Worm (Caenorhabditis elegans): ENCODE data around the gene tex-2.

DNA sequence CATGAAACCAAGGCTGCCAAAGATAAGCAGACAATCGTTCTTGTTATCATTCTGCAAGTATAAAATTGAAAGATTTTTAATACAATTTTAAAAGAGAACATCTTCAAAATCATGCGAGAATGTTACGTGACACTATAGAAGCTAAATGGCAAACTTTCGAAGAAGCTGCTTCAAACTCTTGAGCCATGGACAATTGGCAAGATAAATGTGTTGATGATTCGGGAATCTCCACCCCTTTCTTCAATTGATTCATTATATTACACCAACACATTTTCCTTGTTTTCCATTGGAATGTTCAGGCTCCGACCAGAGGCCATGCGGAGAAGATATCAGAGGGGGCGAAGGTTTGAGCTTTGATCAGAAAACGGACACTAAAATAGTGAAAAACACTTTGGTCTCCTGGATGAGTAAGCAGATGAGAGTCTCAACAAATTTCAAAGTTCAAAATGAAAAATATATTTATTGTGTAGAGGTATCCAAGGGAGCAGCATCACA lies 32.3 kb downstream of the tex-2 start, which contains the start of gene lec-5:
- TF ChIP-seq snpc-4 (tag; optimal IDR thresholded peaks at IDR 0.05) (no peak), nhr-67 (tag; optimal IDR thresholded peaks at IDR 0.05) (no peak)

Data from whole organism, L3 larva.